Fruit fly (Drosophila melanogaster) whole organism, pupa: ENCODE results near the gene RapGAP1.

Experiments used
- CG10348 ChIP-seq: fragments of 200-800 bp; sonication (Bioruptor generic); IDR thresholded peaks from 2 replicates; pipeline ENCODE4 v1.3.6; 2022; ENCODE audit warnings: missing biosample characterization, missing genetic modification characterization
- CG12605 ChIP-seq: fragments of 200-800 bp; sonication (Bioruptor generic); IDR thresholded peaks from 2 replicates; pipeline ENCODE4 v1.3.6; 2022; ENCODE audit warnings: missing biosample characterization, missing genetic modification characterization
- CG13204 ChIP-seq: fragments of 200-800 bp; sonication (Bioruptor generic); optimal IDR thresholded peaks from 2 replicates; lab custom pipeline; 2018; ENCODE audit warnings: missing biosample characterization, mild to moderate bottlenecking, missing genetic modification characterization, moderate library complexity
- CG14655 ChIP-seq: fragments of 200-800 bp; sonication (Bioruptor generic); optimal IDR thresholded peaks from 3 replicates; lab custom pipeline; 2017; ENCODE audit warnings: mild to moderate bottlenecking, missing biosample characterization, missing genetic modification reagents, missing genetic modification characterization
- CG15710 ChIP-seq: fragments of 200-800 bp; sonication (Bioruptor generic); optimal IDR thresholded peaks from 2 replicates; lab custom pipeline; 2018; ENCODE audit warnings: missing biosample characterization, mild to moderate bottlenecking, missing genetic modification characterization, moderate library complexity
- CG17806 ChIP-seq: fragments of 200-800 bp; sonication (Bioruptor generic); optimal IDR thresholded peaks from 2 replicates; lab custom pipeline; 2018; ENCODE audit warnings: missing biosample characterization, mild to moderate bottlenecking, missing genetic modification characterization, moderate library complexity
- CG32121 ChIP-seq: fragments of 200-800 bp; sonication (Bioruptor generic); IDR thresholded peaks from 2 replicates; pipeline ENCODE4 v1.3.6; 2022; ENCODE audit warnings: missing biosample characterization, missing genetic modification characterization
- CG34367 ChIP-seq: fragments of 200-800 bp; sonication (Bioruptor generic); optimal IDR thresholded peaks from 2 replicates; lab custom pipeline; 2018; ENCODE audit warnings: missing biosample characterization, mild to moderate bottlenecking, missing genetic modification characterization
- CG4496 ChIP-seq: fragments of 200-800 bp; sonication (Bioruptor generic); IDR thresholded peaks from 3 replicates; pipeline ENCODE4 v1.3.6; 2022; ENCODE audit warnings: missing biosample characterization, missing genetic modification characterization
- CG8159 ChIP-seq: fragments of 200-800 bp; sonication (Bioruptor generic); optimal IDR thresholded peaks from 3 replicates; lab custom pipeline; 2018; ENCODE audit warnings: missing biosample characterization, mild to moderate bottlenecking, missing genetic modification characterization, moderate library complexity
- CG8301 ChIP-seq: fragments of 200-800 bp; sonication (Bioruptor generic); optimal IDR thresholded peaks from 2 replicates; lab custom pipeline; 2018; ENCODE audit warnings: missing biosample characterization, mild to moderate bottlenecking, missing genetic modification characterization
- CG9948 ChIP-seq: fragments of 200-800 bp; sonication (Bioruptor generic); optimal IDR thresholded peaks from 2 replicates; lab custom pipeline; 2018; ENCODE audit warnings: missing biosample characterization, mild to moderate bottlenecking, missing genetic modification characterization, moderate library complexity
- D1 ChIP-seq: fragments of 200-800 bp; sonication (Bioruptor generic); optimal IDR thresholded peaks from 2 replicates; lab custom pipeline; 2018; ENCODE audit warnings: missing biosample characterization, mild to moderate bottlenecking, missing genetic modification characterization, moderate library complexity
- EcR ChIP-seq: fragments of 200-800 bp; sonication (Bioruptor generic); optimal IDR thresholded peaks from 3 replicates; lab custom pipeline; 2019; ENCODE audit warnings: missing biosample characterization, missing genetic modification characterization, mild to moderate bottlenecking, moderate library complexity, missing genetic modification reagents
- Ets98B ChIP-seq: fragments of 200-800 bp; sonication (Bioruptor generic); IDR thresholded peaks from 2 replicates; pipeline ENCODE4 v1.3.6; 2022; ENCODE audit warnings: missing biosample characterization, missing genetic modification characterization
- Pif1A ChIP-seq: fragments of 200-800 bp; sonication (Bioruptor generic); optimal IDR thresholded peaks from 3 replicates; lab custom pipeline; 2016; ENCODE audit warnings: missing biosample characterization, missing genetic modification characterization
- Pif1B ChIP-seq: fragments of 200-800 bp; sonication (Bioruptor generic); optimal IDR thresholded peaks from 3 replicates; lab custom pipeline; 2016; ENCODE audit warnings: missing biosample characterization, missing genetic modification characterization
- Snoo ChIP-seq: fragments of 200-800 bp; sonication (Bioruptor generic); optimal IDR thresholded peaks from 3 replicates; lab custom pipeline; 2017; ENCODE audit warnings: missing biosample characterization, mild to moderate bottlenecking, missing genetic modification characterization, inconsistent platforms
- fd96Ca ChIP-seq: fragments of 200-800 bp; sonication (Bioruptor generic); IDR thresholded peaks from 3 replicates; pipeline ENCODE4 v1.3.6; 2022; ENCODE audit warnings: missing biosample characterization, missing genetic modification characterization
- gl ChIP-seq: fragments of 200-800 bp; sonication (Bioruptor generic); optimal IDR thresholded peaks from 2 replicates; lab custom pipeline; 2018; ENCODE audit warnings: missing biosample characterization, mild to moderate bottlenecking, missing genetic modification characterization
- rn ChIP-seq: fragments of 200-800 bp; sonication (Bioruptor generic); IDR thresholded peaks from 2 replicates; pipeline ENCODE4 v1.3.6; 2022; ENCODE audit warnings: missing biosample characterization, missing genetic modification characterization

The RapGAP1 gene

DNA sequence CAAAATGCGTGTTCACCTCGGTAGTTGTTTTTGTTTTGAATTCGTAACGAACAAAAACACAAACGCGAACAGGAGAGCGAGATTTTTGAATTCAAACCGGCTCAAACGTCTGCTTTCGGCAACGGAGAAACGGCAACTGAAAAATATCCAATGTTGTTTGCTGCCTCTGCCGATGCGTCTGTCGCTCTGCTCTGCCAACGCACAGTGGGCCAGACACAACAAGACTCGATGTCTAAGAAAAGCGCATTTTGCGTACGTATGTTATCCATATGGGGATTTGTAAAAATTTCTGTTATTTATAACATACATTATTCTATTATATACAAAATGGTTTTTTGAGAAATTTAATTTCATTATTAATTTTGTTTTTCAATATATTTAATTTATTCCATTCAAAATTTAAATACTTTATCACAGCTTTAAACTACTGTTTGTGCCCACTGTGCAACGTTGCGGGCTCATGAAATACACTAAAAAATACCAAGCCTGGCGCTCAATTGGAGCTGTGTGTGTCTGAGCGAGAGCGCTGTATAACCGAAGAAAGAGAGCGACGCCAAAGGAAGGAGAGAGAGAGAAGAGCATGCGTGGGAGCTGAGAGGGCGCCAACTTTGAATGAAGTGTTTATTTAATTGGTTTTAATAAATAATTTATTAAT is 48.2 kb downstream of the RapGAP1 start:
- peak; percentile 96 for TF ChIP-seq CG13204 (GFP tag; lab: Kevin White, UChicago)
- peak; percentile 96 for TF ChIP-seq Pif1B (GFP tag; lab: Kevin White, UChicago)
- peak; percentile 98 for TF ChIP-seq CG17806 (tag; lab: Kevin White, UChicago)
- TF ChIP-seq CG12605 = peak; percentile 93
- TF ChIP-seq fd96Ca (GFP tag; lab: Robert Waterston, UW) = peak; percentile 95
- peak; percentile 97 for TF ChIP-seq CG34367 (tag; lab: Kevin White, UChicago)
- peak; percentile 53 for TF ChIP-seq EcR
- peak; percentile 98 for TF ChIP-seq CG8301 (tag; lab: Kevin White, UChicago)
- TF ChIP-seq CG4496 = peak; percentile 94
- TF ChIP-seq CG32121 (GFP tag; lab: Robert Waterston, UW) = peak; percentile 96
- TF ChIP-seq CG8159 = peak; percentile 99
- TF ChIP-seq CG9948 (tag; lab: Kevin White, UChicago) = peak; percentile 99
- TF ChIP-seq rn (GFP tag; lab: Robert Waterston, UW) = peak; percentile 91
- TF ChIP-seq CG14655 = peak; percentile 99
- peak; percentile 99 for TF ChIP-seq D1
- TF ChIP-seq gl (tag; lab: Kevin White, UChicago) = peak; percentile 93
- peak; percentile 80; the same call in 1 of the 2 replicates for TF ChIP-seq CG10348 (GFP tag; lab: Robert Waterston, UW)
- TF ChIP-seq Snoo (tag; lab: Kevin White, UChicago) = peak; percentile 98
- peak; percentile 96 for TF ChIP-seq Pif1A
- TF ChIP-seq CG15710 (tag; lab: Kevin White, UChicago) = peak; percentile 99
- peak; percentile 90 for TF ChIP-seq Ets98B (GFP tag; lab: Robert Waterston, UW)

DNA sequence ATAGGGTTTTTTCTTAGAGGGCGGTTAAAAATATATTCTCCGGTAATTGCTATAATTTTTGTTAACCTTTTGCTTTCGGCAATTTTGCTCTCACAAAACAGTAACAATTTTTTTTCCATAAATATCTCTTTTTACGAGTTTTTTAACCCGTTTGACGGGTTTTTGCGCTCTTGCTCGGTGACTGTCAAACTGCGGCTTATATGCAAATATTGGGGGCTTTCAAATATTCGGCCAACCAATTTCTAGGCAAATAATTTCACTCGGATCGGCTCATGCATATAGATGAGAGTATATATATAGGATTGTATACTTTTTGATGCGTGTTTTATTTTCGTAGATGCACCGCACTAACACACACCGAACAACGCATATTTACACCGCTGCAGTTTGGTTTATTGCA is 48.8 kb downstream of the RapGAP1 start:
- TF ChIP-seq CG34367 (tag; lab: Kevin White, UChicago) (no peak), Snoo (tag; lab: Kevin White, UChicago) (no peak)

DNA sequence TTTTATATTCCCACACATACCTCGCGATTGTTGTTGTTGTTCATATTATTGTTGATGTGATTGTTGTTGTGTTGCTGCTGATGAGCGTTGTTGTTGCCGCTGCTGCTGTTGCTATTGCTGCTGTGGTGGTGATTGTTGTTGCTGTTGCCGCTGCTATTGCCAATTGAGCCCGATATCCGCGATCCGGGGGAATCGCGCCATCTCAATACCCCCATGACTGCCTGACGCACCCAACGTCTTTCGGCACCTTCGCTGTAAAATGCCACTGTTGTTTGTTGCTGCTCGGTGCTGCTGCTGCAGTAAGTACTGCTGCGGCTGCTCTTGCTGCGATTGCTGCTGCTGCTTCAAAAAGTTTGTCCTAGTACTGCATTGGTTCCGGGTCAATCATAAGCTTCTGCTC is 49.6 kb downstream of the RapGAP1 start:
- TF ChIP-seq CG32121 (GFP tag; lab: Robert Waterston, UW) = no peak
- no peak for TF ChIP-seq CG12605
- no peak for TF ChIP-seq D1
- no peak for TF ChIP-seq CG9948 (tag; lab: Kevin White, UChicago)

DNA sequence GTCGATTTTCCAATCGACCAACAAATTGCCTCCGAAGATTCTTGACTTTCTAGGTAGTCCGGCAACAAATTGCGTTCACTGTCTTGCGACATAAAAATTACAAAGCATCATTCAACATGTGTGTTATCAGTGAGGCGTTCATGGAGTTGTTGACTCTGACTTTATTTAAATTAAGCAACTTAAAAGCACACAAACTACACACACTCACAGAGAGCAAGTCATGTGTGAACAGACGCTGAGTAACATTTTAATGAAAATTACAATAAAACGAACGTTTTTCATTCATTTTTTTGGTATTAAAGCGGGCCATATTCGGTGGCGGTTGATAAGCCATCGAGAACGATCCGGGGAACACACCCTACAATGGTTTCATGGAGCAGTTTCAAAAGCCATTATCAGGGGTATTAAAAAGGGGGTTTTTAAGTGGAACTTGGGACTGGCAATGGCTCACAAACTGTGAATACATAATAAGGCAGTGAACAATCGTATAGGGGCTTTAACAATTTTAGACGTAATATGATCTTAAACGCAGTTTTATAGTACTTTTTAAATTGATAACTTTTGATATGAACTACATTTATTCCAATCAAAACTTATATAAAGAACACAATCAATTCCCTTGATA is 50.5 kb downstream of the RapGAP1 start:
- TF ChIP-seq CG4496 = no peak
- TF ChIP-seq CG34367 (tag; lab: Kevin White, UChicago) = no peak
- no peak for TF ChIP-seq gl (tag; lab: Kevin White, UChicago)
- no peak for TF ChIP-seq CG32121 (GFP tag; lab: Robert Waterston, UW)
- no peak for TF ChIP-seq CG17806 (tag; lab: Kevin White, UChicago)
- no peak for TF ChIP-seq Snoo (tag; lab: Kevin White, UChicago)
- TF ChIP-seq Pif1A = no peak
- no peak for TF ChIP-seq CG13204 (GFP tag; lab: Kevin White, UChicago)
- TF ChIP-seq CG12605 = no peak
- TF ChIP-seq fd96Ca (GFP tag; lab: Robert Waterston, UW) = no peak
- TF ChIP-seq Ets98B (GFP tag; lab: Robert Waterston, UW) = no peak
- no peak for TF ChIP-seq CG14655
- no peak for TF ChIP-seq Pif1B (GFP tag; lab: Kevin White, UChicago)
- no peak for TF ChIP-seq CG10348 (GFP tag; lab: Robert Waterston, UW)
- TF ChIP-seq CG8159 = no peak
- TF ChIP-seq EcR = no peak

DNA sequence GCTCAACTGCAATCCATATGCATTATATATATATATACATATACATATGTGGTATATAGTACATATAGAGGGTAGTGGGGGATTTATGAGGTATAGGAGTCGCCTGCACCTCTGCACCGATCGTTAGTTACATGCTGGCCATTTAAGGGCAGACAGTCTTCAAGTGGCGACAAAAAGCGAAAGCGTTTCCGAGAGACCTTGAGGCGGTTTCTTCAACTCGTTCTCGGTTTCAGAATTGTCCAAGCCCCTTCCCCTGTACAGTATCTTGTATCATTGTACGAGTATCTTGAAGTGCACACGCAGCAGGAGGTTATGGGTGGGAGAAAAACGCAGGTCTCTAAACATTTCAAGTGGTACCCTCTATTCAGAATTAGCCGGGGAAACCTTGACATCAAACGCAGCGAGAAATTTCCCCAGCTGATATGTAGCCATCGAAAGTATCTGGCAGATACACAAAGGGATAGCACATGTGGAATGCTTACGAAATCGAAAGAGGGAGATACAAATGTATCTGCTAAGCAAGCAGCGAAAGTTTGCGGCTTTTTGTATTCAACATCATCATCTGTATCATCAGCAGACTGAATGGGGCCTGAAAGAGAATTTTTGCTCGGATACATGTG is 51.8 kb downstream of the RapGAP1 start:
- TF ChIP-seq Pif1B (GFP tag; lab: Kevin White, UChicago) (no peak), CG34367 (tag; lab: Kevin White, UChicago) (no peak), CG8159 (no peak), Snoo (tag; lab: Kevin White, UChicago) (no peak), CG10348 (GFP tag; lab: Robert Waterston, UW) (no peak), EcR (peak; percentile 83), Pif1A (peak; percentile 15), D1 (no peak), CG4496 (no peak), CG12605 (no peak)
- TF ChIP-seq, all 21 proteins: peak for 2

DNA sequence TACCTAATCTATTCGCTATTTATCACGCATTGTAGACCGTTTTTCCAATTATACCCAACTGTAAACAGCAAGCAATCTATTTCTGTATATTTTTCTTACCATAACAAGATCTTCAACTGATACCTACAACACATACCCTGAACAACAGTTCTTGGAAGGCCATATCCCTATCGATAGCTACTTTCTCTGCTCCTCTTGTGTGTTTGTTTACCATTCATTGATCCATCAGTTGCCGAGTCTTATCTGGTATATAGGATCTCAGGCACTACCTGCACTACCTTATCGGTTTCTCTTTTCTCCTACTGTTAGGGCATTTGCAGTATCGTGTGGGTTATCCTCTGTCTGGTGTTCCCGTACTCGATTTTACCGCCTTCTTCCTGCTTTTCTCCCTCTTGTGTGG is 52.7 kb downstream of the RapGAP1 start:
- TF ChIP-seq CG34367 (tag; lab: Kevin White, UChicago) = no peak
